Fruit fly (Drosophila melanogaster): ENCODE data around the gene CG31446.

DNA sequence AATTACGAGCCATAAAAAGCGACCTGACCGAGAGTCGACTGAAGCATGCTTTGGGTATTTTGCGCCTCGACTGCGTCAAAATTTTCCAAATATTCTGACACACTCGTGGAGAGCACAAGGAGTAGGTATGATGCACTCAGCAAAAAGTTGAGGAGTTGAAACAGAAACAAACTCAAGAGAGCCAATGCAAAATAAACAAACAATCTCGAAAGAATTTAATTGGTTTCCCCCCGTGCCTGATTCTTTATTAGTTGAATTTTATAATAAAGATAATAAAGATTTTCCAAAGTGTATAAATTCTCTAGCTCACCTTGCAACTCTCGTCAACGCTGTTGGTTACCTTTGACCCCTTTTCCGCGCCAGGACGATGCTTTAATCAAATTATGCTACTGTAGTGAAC lies 37.5 kb upstream of the CG31446 start:
- no peak for TF ChIP-seq Smox (GFP tag; optimal IDR thresholded peaks at IDR 0.05)
- TF ChIP-seq Lpt (GFP tag; optimal IDR thresholded peaks at IDR 0.05): no peak
- TF ChIP-seq Hr38 (GFP tag; optimal IDR thresholded peaks at IDR 0.05): no peak
- no peak for TF ChIP-seq Gug (GFP tag; IDR thresholded peaks at IDR 0.05)
- TF ChIP-seq CG31627 (GFP tag; optimal IDR thresholded peaks at IDR 0.05): no peak
- TF ChIP-seq svp (GFP tag): peak; percentile 24
- TF ChIP-seq CG6792 (GFP tag; optimal IDR thresholded peaks at IDR 0.05): no peak
- no peak for TF ChIP-seq CG3919 (GFP tag; optimal IDR thresholded peaks at IDR 0.05)
- TF ChIP-seq pdm3 (GFP tag; optimal IDR thresholded peaks at IDR 0.05): no peak
- no peak for TF ChIP-seq Ets96B (tag; optimal IDR thresholded peaks at IDR 0.05)

Data from whole organism, prepupa.